Fruit fly (Drosophila melanogaster) whole organism, pupa: ENCODE measurements around the gene trn.

ENCODE experiments used
- CG12605 ChIP-seq: fragments of 200-800 bp; sonication (Bioruptor generic); IDR thresholded peaks from 2 replicates; pipeline ENCODE4 v1.3.6; 2022; ENCODE audit warnings: missing biosample characterization, missing genetic modification characterization
- CG15710 ChIP-seq: fragments of 200-800 bp; sonication (Bioruptor generic); optimal IDR thresholded peaks from 2 replicates; lab custom pipeline; 2018; ENCODE audit warnings: missing biosample characterization, mild to moderate bottlenecking, missing genetic modification characterization, moderate library complexity
- CG32121 ChIP-seq: fragments of 200-800 bp; sonication (Bioruptor generic); IDR thresholded peaks from 2 replicates; pipeline ENCODE4 v1.3.6; 2022; ENCODE audit warnings: missing biosample characterization, missing genetic modification characterization
- CG34367 ChIP-seq: fragments of 200-800 bp; sonication (Bioruptor generic); optimal IDR thresholded peaks from 2 replicates; lab custom pipeline; 2018; ENCODE audit warnings: missing biosample characterization, mild to moderate bottlenecking, missing genetic modification characterization
- CG8301 ChIP-seq: fragments of 200-800 bp; sonication (Bioruptor generic); optimal IDR thresholded peaks from 2 replicates; lab custom pipeline; 2018; ENCODE audit warnings: missing biosample characterization, mild to moderate bottlenecking, missing genetic modification characterization
- CG9948 ChIP-seq: fragments of 200-800 bp; sonication (Bioruptor generic); optimal IDR thresholded peaks from 2 replicates; lab custom pipeline; 2018; ENCODE audit warnings: missing biosample characterization, mild to moderate bottlenecking, missing genetic modification characterization, moderate library complexity
- EcR ChIP-seq: fragments of 200-800 bp; sonication (Bioruptor generic); optimal IDR thresholded peaks from 3 replicates; lab custom pipeline; 2019; ENCODE audit warnings: missing biosample characterization, missing genetic modification characterization, mild to moderate bottlenecking, moderate library complexity, missing genetic modification reagents
- Pif1B ChIP-seq: fragments of 200-800 bp; sonication (Bioruptor generic); optimal IDR thresholded peaks from 3 replicates; lab custom pipeline; 2016; ENCODE audit warnings: missing biosample characterization, missing genetic modification characterization
- fd96Ca ChIP-seq: fragments of 200-800 bp; sonication (Bioruptor generic); IDR thresholded peaks from 3 replicates; pipeline ENCODE4 v1.3.6; 2022; ENCODE audit warnings: missing biosample characterization, missing genetic modification characterization

DNA sequence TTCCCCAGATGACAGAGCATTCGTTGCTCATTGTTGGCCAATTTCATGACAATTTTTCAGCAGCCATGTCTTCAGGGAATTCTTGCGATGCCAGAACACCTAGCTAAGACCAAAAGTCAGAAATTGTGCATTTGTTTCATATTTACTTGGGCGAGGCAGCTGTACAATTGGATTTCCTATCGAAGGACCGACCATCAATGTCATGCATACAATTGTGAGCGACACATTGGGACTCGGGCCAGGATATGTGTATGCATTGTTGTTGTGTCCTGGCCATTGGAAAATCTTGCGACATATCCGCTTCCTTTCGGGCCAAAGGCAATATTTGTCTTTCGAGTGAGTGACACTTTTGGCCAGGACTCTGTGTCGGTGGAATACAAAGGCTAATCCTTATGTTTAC is 36.7 kb upstream of the trn start:
- TF ChIP-seq fd96Ca (GFP tag; lab: Robert Waterston, UW) = no peak
- TF ChIP-seq CG8301 = no peak
- no peak for TF ChIP-seq CG32121 (GFP tag; lab: Robert Waterston, UW)
- no peak for TF ChIP-seq CG15710 (tag; lab: Kevin White, UChicago)
- no peak for TF ChIP-seq EcR (GFP tag; lab: Kevin White, UChicago)
- no peak for TF ChIP-seq CG12605 (GFP tag; lab: Robert Waterston, UW)
- no peak for TF ChIP-seq CG9948 (tag; lab: Kevin White, UChicago)
- TF ChIP-seq CG34367 (tag; lab: Kevin White, UChicago) = no peak
- TF ChIP-seq Pif1B (GFP tag; lab: Kevin White, UChicago) = no peak
